Fruit fly (Drosophila melanogaster) ovary, adult (tissue): ENCODE data around the gene Snap24.

ENCODE experiments used
- CG17801 ChIP-seq: fragments of 200-800 bp; optimal IDR thresholded peaks from 2 replicates; lab custom pipeline; 2019; ENCODE audit warnings: missing biosample characterization, mild to moderate bottlenecking, missing genetic modification characterization, moderate library complexity; ENCODE audit not compliant: partially characterized antibody

The Snap24 gene

DNA sequence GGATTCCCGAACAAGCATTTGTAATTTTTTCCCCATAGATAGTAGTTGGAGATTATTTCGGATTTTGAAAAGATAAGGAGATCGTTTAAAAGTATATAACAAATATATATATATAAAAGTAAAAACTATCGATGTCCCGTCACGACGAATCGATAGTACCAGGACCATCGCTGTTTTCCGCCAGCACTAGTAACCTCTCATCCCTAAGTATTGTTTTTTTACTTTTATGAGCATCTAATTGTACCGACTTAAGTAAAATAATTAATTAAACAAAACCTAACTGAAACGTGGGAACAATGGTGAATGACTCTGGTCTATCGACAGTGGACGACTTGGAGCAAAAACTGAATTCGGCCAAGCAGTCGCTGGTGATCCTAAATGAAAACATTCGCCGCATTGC lies 22.2 kb downstream of the Snap24 start, which contains the start of gene Pnn:
Gene Pnn, plus strand, starts transcription at position 187 of the 400 bp plus-strand sequence.
- peak; percentile 20 for TF ChIP-seq CG17801

DNA sequence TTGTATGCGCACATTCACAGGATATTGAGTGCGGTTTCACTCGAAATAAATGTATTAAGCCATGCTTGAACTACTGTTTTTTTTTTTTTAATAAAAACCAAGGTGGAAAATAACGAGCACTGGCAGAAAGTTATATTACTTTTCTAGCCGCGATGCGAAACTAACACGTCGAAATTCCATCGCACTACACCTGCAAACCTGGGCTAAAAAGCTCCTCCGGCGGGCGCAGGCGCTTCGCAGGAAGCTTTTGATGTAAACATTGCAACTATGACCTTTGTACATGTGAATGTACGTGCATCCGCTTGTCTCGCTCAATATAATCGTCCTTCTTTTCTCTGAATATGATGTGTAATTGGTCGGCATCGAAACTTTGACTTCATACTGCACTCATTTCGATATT lies 23.2 kb downstream of the Snap24 start, which contains the start of gene side-VII:
Gene side-VII, minus strand, starts transcription at position 187 of the 400 bp plus-strand sequence.
- TF ChIP-seq CG17801 = no peak

DNA sequence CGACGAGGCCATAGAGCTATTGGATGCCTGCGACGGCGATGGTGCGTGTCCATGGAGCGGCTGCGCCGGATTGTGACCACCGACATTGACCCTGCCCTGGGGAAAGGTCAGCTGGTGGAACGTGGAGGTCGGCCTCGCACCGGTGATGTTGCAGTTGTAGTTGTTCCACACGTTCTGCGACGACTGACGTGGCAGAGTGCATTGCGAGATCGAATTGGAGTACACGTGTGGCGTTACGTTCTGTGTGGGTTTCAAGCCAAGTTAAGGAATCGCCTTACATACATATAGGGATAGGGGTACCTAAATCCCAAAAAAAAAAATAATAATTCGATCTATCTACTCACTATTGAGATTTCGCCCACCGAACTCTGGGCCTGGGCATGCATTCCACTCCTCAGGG lies 27.8 kb downstream of the Snap24 start:
- no peak for TF ChIP-seq CG17801

DNA sequence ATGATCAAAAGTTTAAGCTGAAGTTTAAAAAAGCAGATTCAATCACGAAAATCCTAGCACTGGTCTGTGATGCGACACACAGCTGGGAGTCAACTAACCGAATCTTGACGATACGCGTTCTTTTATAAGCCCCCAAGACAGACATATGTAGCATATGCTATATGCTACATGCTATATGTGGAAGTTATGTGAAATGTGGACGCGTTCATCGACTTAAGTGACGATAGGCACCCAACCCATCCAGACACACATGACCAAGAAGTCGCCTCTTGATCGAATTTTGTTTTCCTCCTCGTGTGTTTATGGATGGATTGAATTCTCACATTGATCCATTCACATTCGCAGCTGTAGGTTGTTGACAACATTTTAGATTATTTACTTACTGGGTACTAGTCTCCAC lies 29.8 kb downstream of the Snap24 start, which contains the start of gene alphaTub85E:
Gene alphaTub85E, minus strand, starts transcription at position 101 of the 400 bp plus-strand sequence.
- TF ChIP-seq CG17801 = no peak

DNA sequence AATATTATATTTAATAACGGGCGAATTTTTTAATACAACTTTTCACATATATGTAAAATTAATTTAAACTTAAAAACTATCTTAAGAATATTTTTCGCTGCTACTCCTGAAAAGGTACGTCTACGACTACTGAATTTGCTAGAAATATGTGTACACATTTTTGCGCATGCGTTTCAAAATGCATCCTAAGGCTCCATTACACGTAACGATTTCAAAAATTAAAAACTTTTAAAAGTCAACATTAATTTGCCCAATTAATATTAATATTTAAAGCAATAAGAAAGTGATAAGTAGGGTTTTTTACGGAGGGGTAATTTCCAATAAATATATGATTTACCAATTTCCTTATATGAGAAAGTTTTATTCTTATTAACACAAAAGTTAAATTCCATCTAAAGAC lies 32.2 kb downstream of the Snap24 start, which contains the start of gene FoxP:
Gene FoxP, minus strand, starts transcription at position 89 of the 400 bp plus-strand sequence.
- TF ChIP-seq CG17801 = no peak

DNA sequence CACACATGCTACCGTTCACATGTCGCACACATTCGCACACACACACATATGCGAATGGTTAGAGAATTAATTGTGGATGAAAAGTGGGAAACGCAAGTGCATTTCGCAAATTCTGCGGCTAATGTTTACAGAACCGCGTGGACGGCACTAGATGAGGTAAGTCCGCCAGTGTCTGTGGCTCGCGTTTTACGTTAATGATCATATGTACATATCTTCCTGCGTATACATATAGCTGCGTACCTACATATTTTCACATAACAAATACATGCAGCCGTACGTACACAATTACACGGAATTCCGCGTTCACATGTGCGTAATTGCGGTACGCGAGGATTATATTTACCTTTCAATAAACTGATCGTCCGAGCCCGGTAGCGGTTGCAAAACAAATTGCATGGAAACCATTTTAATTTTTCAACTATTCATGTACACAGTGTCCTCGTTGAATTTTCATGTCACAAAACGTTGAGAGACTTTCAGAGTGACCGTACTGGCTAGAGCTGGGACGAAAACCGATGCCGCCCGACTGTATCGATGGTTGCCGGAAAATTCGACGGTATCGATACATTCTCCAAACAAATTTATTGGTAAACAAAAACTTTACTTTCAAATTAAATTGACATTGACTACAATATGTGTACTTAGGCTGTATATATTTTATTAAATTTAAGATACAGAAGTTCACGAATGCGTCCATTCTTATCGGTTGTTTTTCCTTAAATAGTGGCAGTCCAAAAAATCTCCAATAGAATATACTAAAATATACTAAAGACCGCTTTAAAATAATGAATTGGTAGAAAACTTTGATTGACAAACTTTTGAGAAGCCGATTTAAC lies 37.6 kb downstream of the Snap24 start, which contains the start of gene hyd:
Gene hyd, minus strand, starts transcription at position 495 of the 836 bp plus-strand sequence.
- TF ChIP-seq CG17801 = no peak
